Worm (Caenorhabditis elegans) whole organism, young adult: ENCODE data around the gene R10E9.4.

Experiments used
- Y79H2A.3 ChIP-seq: fragments of 200-800 bp; sonication (Bioruptor generic); conservative IDR thresholded peaks from 2 replicates; pipeline ENCODE4 v1.3.6; 2022; ENCODE audit warnings: missing genetic modification reagents, missing genetic modification characterization, missing compliant biosample characterization
- ceh-79 ChIP-seq: sonication (generic microtip); optimal IDR thresholded peaks from 2 replicates; lab custom pipeline; 2017; ENCODE audit warnings: mild to moderate bottlenecking, missing genetic modification characterization, missing compliant biosample characterization
- let-526 ChIP-seq: fragments of 200-800 bp; sonication (Bioruptor generic); IDR thresholded peaks from 2 replicates; pipeline ENCODE4 v1.3.6; 2022; ENCODE audit warnings: missing genetic modification reagents, missing genetic modification characterization, missing compliant biosample characterization

DNA sequence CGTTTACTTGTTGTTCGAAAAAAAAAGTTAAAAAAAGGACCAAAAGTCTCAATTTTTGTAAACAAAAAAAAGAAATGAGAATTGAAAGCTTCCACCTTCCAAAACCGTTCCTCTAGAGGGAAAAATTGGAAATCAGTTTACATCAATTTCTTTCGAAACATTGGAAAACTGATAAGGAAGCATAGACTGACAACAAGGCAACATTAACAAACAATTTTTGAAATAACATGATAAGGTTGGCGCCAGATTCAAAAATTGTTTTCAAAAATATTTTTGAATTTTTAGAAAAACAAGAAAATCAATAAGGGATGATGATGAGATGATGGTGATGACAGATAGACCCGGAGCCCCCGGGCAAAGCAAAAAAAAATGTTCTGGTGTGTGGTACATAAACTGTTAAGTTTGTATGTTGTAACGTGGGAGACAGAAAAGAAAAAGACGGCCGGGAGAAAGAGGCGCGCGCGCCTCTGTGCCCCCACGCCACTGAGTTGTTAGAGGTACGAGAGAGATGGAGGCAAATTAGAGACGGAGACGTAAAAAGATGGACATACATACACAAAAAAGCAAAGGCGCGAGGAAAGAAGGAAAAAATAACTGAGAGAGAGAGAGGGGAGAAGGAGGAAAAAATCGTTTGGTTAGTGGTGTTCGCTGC, 7.5 kb upstream of the R10E9.4 start:
- TF ChIP-seq ceh-79 (no peak), Y79H2A.3 (no peak), let-526 (no peak)
